Worm (Caenorhabditis elegans): Measurements from ENCODE around the gene aakg-4.

The aakg-4 gene

ce11 chrX:2368042-2368814 is 49.1 kb upstream of the aakg-4 start (continued):
- TF ChIP-seq ceh-82 (tag; optimal IDR thresholded peaks at IDR 0.05) = no peak
- peak; percentile 37 for TF ChIP-seq nhr-20 (tag; optimal IDR thresholded peaks at IDR 0.05)
- no peak for TF ChIP-seq lir-3 (tag; optimal IDR thresholded peaks at IDR 0.05; ENCODE audit: poor library complexity)
- TF ChIP-seq dpl-1 (GFP tag; optimal IDR thresholded peaks at IDR 0.05) = no peak
- no peak for TF ChIP-seq egl-27 (tag; optimal IDR thresholded peaks at IDR 0.05)
- no peak for TF ChIP-seq C16A3.4 (tag; optimal IDR thresholded peaks at IDR 0.05)
- TF ChIP-seq fos-1 (tag; optimal IDR thresholded peaks at IDR 0.05) = peak; percentile 3
- peak in 2 of 6 experiments; percentile 28 to 38 for TF ChIP-seq elt-3 (tag; optimal IDR thresholded peaks at IDR 0.05)
- TF ChIP-seq alr-1 (tag; optimal IDR thresholded peaks at IDR 0.05; ENCODE audit: borderline replicate concordance) = no peak
- TF ChIP-seq unc-62 (GFP tag; optimal IDR thresholded peaks at IDR 0.05) = no peak
- no peak for TF ChIP-seq ceh-63 (GFP tag; optimal IDR thresholded peaks at IDR 0.05)
- peak; percentile 69 for TF ChIP-seq grh-1 (GFP tag; IDR thresholded peaks at IDR 0.05)
- TF ChIP-seq nhr-77 (tag; optimal IDR thresholded peaks at IDR 0.05) = no peak
- no peak for TF ChIP-seq lin-15B (tag; optimal IDR thresholded peaks at IDR 0.05)
- TF ChIP-seq C34B4.2 (tag; optimal IDR thresholded peaks at IDR 0.05) = no peak
- no peak for TF ChIP-seq zip-4 (GFP tag; optimal IDR thresholded peaks at IDR 0.05)
- TF ChIP-seq unc-86 (tag; optimal IDR thresholded peaks at IDR 0.05) = no peak
- TF ChIP-seq aly-2 (tag; optimal IDR thresholded peaks at IDR 0.05) = no peak
- TF ChIP-seq ztf-4 (tag; optimal IDR thresholded peaks at IDR 0.05) = no peak
- TF ChIP-seq lin-39 (tag; optimal IDR thresholded peaks at IDR 0.05) = no peak
- no peak for TF ChIP-seq pax-3 (tag; optimal IDR thresholded peaks at IDR 0.05)
- no peak for TF ChIP-seq fkh-8 (tag; optimal IDR thresholded peaks at IDR 0.05)
- no peak for TF ChIP-seq elt-2 (tag; optimal IDR thresholded peaks at IDR 0.05)
- no peak for TF ChIP-seq sox-4 (tag; optimal IDR thresholded peaks at IDR 0.05)
- no peak for TF ChIP-seq irx-1 (tag; optimal IDR thresholded peaks at IDR 0.05)
- no peak for TF ChIP-seq efl-1 (optimal IDR thresholded peaks at IDR 0.05)
- no peak for TF ChIP-seq efl-1 (GFP tag; optimal IDR thresholded peaks at IDR 0.05 in 1 of 2)
- TF ChIP-seq nhr-90 (tag; optimal IDR thresholded peaks at IDR 0.05; ENCODE audit: poor library complexity) = peak; percentile 24
- TF ChIP-seq nhr-47 (tag; optimal IDR thresholded peaks at IDR 0.05) = peak; percentile 13
- peak; percentile 52 for TF ChIP-seq nhr-71 (tag; optimal IDR thresholded peaks at IDR 0.05)
- TF ChIP-seq aha-1 (tag; optimal IDR thresholded peaks at IDR 0.05) = no peak
- no peak for TF ChIP-seq nhr-76 (tag; optimal IDR thresholded peaks at IDR 0.05)
- TF ChIP-seq sptf-1 (tag; optimal IDR thresholded peaks at IDR 0.05) = no peak
- no peak for TF ChIP-seq unc-98 (GFP tag; IDR thresholded peaks at IDR 0.05)

- TF ChIP-seq vab-15 (tag; optimal IDR thresholded peaks at IDR 0.05) (no peak), ceh-82 (tag; optimal IDR thresholded peaks at IDR 0.05) (no peak), isw-1 (GFP tag; IDR thresholded peaks at IDR 0.05) (no peak), lir-3 (tag; optimal IDR thresholded peaks at IDR 0.05; ENCODE audit: poor library complexity) (no peak)
Measured at ce11 chrX:2365890-2366289, 46.8 kb upstream of the aakg-4 start, which contains the start of gene T24D8.6. TSS of gene T24D8.6 (minus strand) at chrX:2365990.

- no peak for TF ChIP-seq pqm-1 (tag; optimal IDR thresholded peaks at IDR 0.05)
- peak; percentile 52 to 85 (median 81) for TF ChIP-seq ceh-82 (tag; optimal IDR thresholded peaks at IDR 0.05)
- TF ChIP-seq lin-35 (GFP tag; optimal IDR thresholded peaks at IDR 0.05) = peak; percentile 24 to 81
- TF ChIP-seq ztf-4 (tag; optimal IDR thresholded peaks at IDR 0.05) = peak; percentile 81
- peak; percentile 79 for TF ChIP-seq swsn-7 (tag; optimal IDR thresholded peaks at IDR 0.05)
- peak; percentile 95 for TF ChIP-seq snu-23 (GFP tag; optimal IDR thresholded peaks at IDR 0.05)
- no peak for TF ChIP-seq nhr-84 (tag; optimal IDR thresholded peaks at IDR 0.05)
- no peak for TF ChIP-seq hlh-4 (tag; optimal IDR thresholded peaks at IDR 0.05)
- peak; percentile 31 for TF ChIP-seq sup-37 (GFP tag; optimal IDR thresholded peaks at IDR 0.05)
- TF ChIP-seq nhr-47 (tag; optimal IDR thresholded peaks at IDR 0.05) = peak; percentile 96
- TF ChIP-seq grh-1 (GFP tag; IDR thresholded peaks at IDR 0.05) = peak; percentile 82
- TF ChIP-seq unc-86 (tag; optimal IDR thresholded peaks at IDR 0.05) = no peak
- TF ChIP-seq ceh-88 (GFP tag; IDR thresholded peaks at IDR 0.05) = peak; percentile 81
- TF ChIP-seq fos-1 (tag; optimal IDR thresholded peaks at IDR 0.05) = peak; percentile 78
- peak; percentile 85 for TF ChIP-seq lin-13 (GFP tag; optimal IDR thresholded peaks at IDR 0.05)
- no peak for TF ChIP-seq ceh-90 (tag; optimal IDR thresholded peaks at IDR 0.05)
- peak; percentile 88 for TF ChIP-seq nhr-19 (GFP tag; conservative IDR thresholded peaks at IDR 0.05)
- TF ChIP-seq lin-39 (tag; optimal IDR thresholded peaks at IDR 0.05) = peak; percentile 86
- peak; percentile 94 for TF ChIP-seq nhr-85 (tag)
- TF ChIP-seq zip-4 (GFP tag; optimal IDR thresholded peaks at IDR 0.05) = peak; percentile 65
Measured at ce11 chrX:2364703-2365299, 45.7 kb upstream of the aakg-4 start.
